Fruit fly (Drosophila melanogaster): ENCODE data around the gene CG14370.

- TF ChIP-seq foxo (GFP tag; optimal IDR thresholded peaks at IDR 0.05) (no peak), OdsH (GFP tag; optimal IDR thresholded peaks at IDR 0.05) (no peak), Dfd (GFP tag; optimal IDR thresholded peaks at IDR 0.05) (no peak), Hr78 (GFP tag; optimal IDR thresholded peaks at IDR 0.05) (no peak), psq (GFP tag; optimal IDR thresholded peaks at IDR 0.05) (no peak), dsf (GFP tag; optimal IDR thresholded peaks at IDR 0.05; ENCODE audit: borderline replicate concordance) (no peak), brk (GFP tag; optimal IDR thresholded peaks at IDR 0.05) (no peak), Vsx2 (GFP tag; optimal IDR thresholded peaks at IDR 0.05; ENCODE audit: partially characterized antibody) (no peak)
Observed at dm6 chr3R:13545300-13545699, 42.5 kb upstream of the CG14370 start, which contains the start of gene CG31337.

Data from whole organism, wandering third instar larva.